Fruit fly (Drosophila melanogaster): ENCODE measurements around the gene Cp7Fb.

The Cp7Fb gene

dm6 chrX:8517121-8518024 is 43.7 kb downstream of the Cp7Fb start, which contains the start of gene Nrg (continued):
- TF ChIP-seq CG3847 (GFP tag; IDR thresholded peaks at IDR 0.05) (peak; percentile 75), CG17912 (GFP tag; optimal IDR thresholded peaks at IDR 0.05) (peak; percentile 18), lmd (GFP tag; IDR thresholded peaks at IDR 0.05) (no peak), Hmr (GFP tag; optimal IDR thresholded peaks at IDR 0.05) (peak; percentile 70), schlank (tag; optimal IDR thresholded peaks at IDR 0.05) (no peak), gsb-n (tag; optimal IDR thresholded peaks at IDR 0.05) (no peak), HLH4C (GFP tag; IDR thresholded peaks at IDR 0.05; ENCODE audit: partially characterized antibody) (peak; percentile 99), CG15601 (tag; optimal IDR thresholded peaks at IDR 0.05) (peak; percentile 62), CG17361 (GFP tag; IDR thresholded peaks at IDR 0.05) (no peak; the same call in 2 of the 3 replicates), ci (GFP tag; IDR thresholded peaks at IDR 0.05) (peak; percentile 80; the same call in 2 of the 3 replicates), CG12391 (tag; optimal IDR thresholded peaks at IDR 0.05) (peak; percentile 44), chinmo (GFP tag; IDR thresholded peaks at IDR 0.05; ENCODE audit: partially characterized antibody) (peak; percentile 99), ato (GFP tag; IDR thresholded peaks at IDR 0.05; ENCODE audit: partially characterized antibody) (peak; percentile 98), CG12769 (tag; optimal IDR thresholded peaks at IDR 0.05) (peak; percentile 73), insv (GFP tag; optimal IDR thresholded peaks at IDR 0.05) (peak in 1 of 2 experiments; percentile 52), oc (tag; optimal IDR thresholded peaks at IDR 0.05) (peak; percentile 5), Dll (GFP tag; IDR thresholded peaks at IDR 0.05; ENCODE audit: partially characterized antibody) (peak; percentile 100), CHES-1-like (GFP tag; optimal IDR thresholded peaks at IDR 0.05) (no peak), tup (GFP tag; optimal IDR thresholded peaks at IDR 0.05) (no peak), CG5180 (GFP tag; optimal IDR thresholded peaks at IDR 0.05) (no peak), MBD-R2 (GFP tag; IDR thresholded peaks at IDR 0.05) (peak; percentile 30; the same call in 1 of the 2 replicates), CG11247 (GFP tag; IDR thresholded peaks at IDR 0.05) (no peak), CG2889 (GFP tag; IDR thresholded peaks at IDR 0.05) (no peak), Sry-β (GFP tag; optimal IDR thresholded peaks at IDR 0.05) (no peak), wdn (GFP tag; IDR thresholded peaks at IDR 0.05) (no peak), Hsf (GFP tag; optimal IDR thresholded peaks at IDR 0.05) (peak; percentile 9), CG7357 (GFP tag; IDR thresholded peaks at IDR 0.05) (no peak), Opbp (GFP tag; IDR thresholded peaks at IDR 0.05; ENCODE audit: partially characterized antibody) (peak; percentile 98), emc (GFP tag; optimal IDR thresholded peaks at IDR 0.05) (peak; percentile 16), CG13624 (GFP tag; optimal IDR thresholded peaks at IDR 0.05) (peak; percentile 72), sd (tag; optimal IDR thresholded peaks at IDR 0.05) (peak; percentile 91), CG2120 (GFP tag; optimal IDR thresholded peaks at IDR 0.05) (peak; percentile 27), zen2 (GFP tag; IDR thresholded peaks at IDR 0.05; ENCODE audit: partially characterized antibody) (peak; percentile 100), CG7839 (tag; optimal IDR thresholded peaks at IDR 0.05) (peak; percentile 20), CG5953 (GFP tag; IDR thresholded peaks at IDR 0.05) (no peak), repo (GFP tag; optimal IDR thresholded peaks at IDR 0.05) (peak; percentile 31), HmgD (GFP tag; optimal IDR thresholded peaks at IDR 0.05) (peak; percentile 23), bab2 (GFP tag; optimal IDR thresholded peaks at IDR 0.05) (no peak), kni (GFP tag; optimal IDR thresholded peaks at IDR 0.05) (no peak), unpg (GFP tag; optimal IDR thresholded peaks at IDR 0.05) (no peak), CG6791 (GFP tag; IDR thresholded peaks at IDR 0.05; ENCODE audit: partially characterized antibody) (peak; percentile 99), CG10979 (tag; optimal IDR thresholded peaks at IDR 0.05) (peak; percentile 1), az2 (GFP tag; optimal IDR thresholded peaks at IDR 0.05) (no peak), trem (tag; optimal IDR thresholded peaks at IDR 0.05) (peak; percentile 95), CG18764 (GFP tag; optimal IDR thresholded peaks at IDR 0.05) (no peak), zen (tag; optimal IDR thresholded peaks at IDR 0.05) (peak; percentile 68), CG7786 (GFP tag; optimal IDR thresholded peaks at IDR 0.05) (no peak), CG12071 (GFP tag; optimal IDR thresholded peaks at IDR 0.05) (peak; percentile 39)

Data from whole organism, embryonic.